Fruit fly (Drosophila melanogaster): ENCODE measurements around the gene msi.
A peak's percentile ranks its signal among the peaks of the same experiment; 100 is the strongest.

Gene msi

DNA sequence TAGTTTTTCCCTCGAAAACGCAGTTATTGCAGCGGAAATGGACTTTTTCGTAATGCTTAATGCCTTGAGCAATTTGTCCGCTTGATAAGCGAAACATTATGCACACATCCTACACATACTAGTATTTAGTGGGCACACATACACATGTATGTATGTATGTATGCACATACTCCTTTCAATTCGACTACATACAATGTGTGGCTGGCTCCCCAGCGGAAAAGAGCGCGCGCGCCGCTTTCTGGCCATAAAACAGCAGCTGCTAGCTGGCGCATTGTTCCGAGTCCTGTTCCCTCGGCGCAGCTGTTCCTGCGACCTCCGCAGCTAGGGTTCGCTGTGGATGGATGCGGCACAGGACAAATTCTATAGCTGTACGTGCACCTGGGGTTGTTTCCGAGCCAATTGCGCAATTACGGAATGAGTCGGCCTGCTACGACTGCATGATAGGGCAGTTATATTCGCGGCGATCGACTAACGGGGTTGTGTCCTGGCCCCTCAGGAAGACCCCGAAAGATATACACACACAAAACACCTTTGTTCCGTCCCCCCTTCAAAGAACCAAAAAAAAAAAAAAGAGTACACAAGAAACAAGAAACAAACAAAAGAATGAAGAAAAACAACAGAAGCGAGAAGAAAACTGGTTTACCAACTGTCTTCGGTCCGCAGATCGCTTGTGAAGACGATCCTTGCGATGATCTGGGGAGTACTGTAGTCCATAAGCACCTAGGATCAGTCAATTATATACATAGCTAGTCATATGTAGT, 80.5 kb downstream of the msi start (continued):
- TF ChIP-seq Spps (tag; optimal IDR thresholded peaks at IDR 0.05) (no peak), bab2 (GFP tag; optimal IDR thresholded peaks at IDR 0.05) (no peak), dm (GFP tag; optimal IDR thresholded peaks at IDR 0.05) (no peak), CG7556 (GFP tag; optimal IDR thresholded peaks at IDR 0.05) (no peak), dan (GFP tag; IDR thresholded peaks at IDR 0.05) (no peak), BtbVII (GFP tag; optimal IDR thresholded peaks at IDR 0.05) (no peak), crp (GFP tag; optimal IDR thresholded peaks at IDR 0.05) (no peak), Xrp1 (GFP tag; IDR thresholded peaks at IDR 0.05) (no peak), vfl (GFP tag; optimal IDR thresholded peaks at IDR 0.05) (no peak), CG1024 (GFP tag; IDR thresholded peaks at IDR 0.05) (no peak), CG11560 (tag; IDR thresholded peaks at IDR 0.05) (no peak), CG5245 (GFP tag; optimal IDR thresholded peaks at IDR 0.05) (no peak), Hr3 (GFP tag; optimal IDR thresholded peaks at IDR 0.05) (no peak), inv (GFP tag; IDR thresholded peaks at IDR 0.05; ENCODE audit: partially characterized antibody) (no peak), Kr (GFP tag; optimal IDR thresholded peaks at IDR 0.05) (no peak), NFAT (GFP tag; IDR thresholded peaks at IDR 0.05) (no peak), Ets65A (GFP tag) (peak; percentile 23), CG15479 (GFP tag; optimal IDR thresholded peaks at IDR 0.05) (no peak), CTCF (GFP tag; optimal IDR thresholded peaks at IDR 0.05) (no peak), trh (GFP tag; optimal IDR thresholded peaks at IDR 0.05) (no peak), CG7963 (GFP tag; IDR thresholded peaks at IDR 0.05; ENCODE audit: partially characterized antibody) (no peak), nom (GFP tag; optimal IDR thresholded peaks at IDR 0.05) (peak; percentile 82), sna (GFP tag; IDR thresholded peaks at IDR 0.05; ENCODE audit: partially characterized antibody) (no peak), CG10979 (tag; optimal IDR thresholded peaks at IDR 0.05) (no peak), zen (tag; optimal IDR thresholded peaks at IDR 0.05) (no peak), sisA (GFP tag; IDR thresholded peaks at IDR 0.05) (no peak), CG9876 (GFP tag; optimal IDR thresholded peaks at IDR 0.05) (no peak), jing (GFP tag; optimal IDR thresholded peaks at IDR 0.05) (no peak), ham (GFP tag; IDR thresholded peaks at IDR 0.05) (no peak)

DNA sequence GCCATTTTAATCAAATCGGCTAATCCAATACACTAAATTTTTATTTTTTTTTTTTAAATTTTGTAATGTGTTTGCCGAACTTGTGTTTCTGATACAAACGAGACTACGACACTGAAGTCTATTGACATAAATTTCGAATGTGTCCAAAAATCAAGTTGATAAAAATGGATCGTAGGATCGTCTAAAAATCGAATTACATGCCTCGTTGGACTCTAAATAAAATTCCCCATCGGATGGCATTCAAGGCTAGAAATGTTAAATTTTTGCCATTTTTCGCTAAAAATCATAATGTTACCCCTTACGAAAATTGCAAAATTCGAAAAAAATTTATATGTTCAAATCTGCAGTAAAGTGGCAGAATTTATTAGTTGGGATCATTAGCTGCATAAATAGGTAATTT, 93.1 kb downstream of the msi start, which contains the start of gene ymp:
Gene ymp, minus strand, starts transcription at position 101 of the 400 bp plus-strand sequence.
- TF ChIP-seq seq (GFP tag; IDR thresholded peaks at IDR 0.05) (no peak), Hmr (GFP tag; optimal IDR thresholded peaks at IDR 0.05) (no peak), CG11456 (GFP tag; IDR thresholded peaks at IDR 0.05) (no peak), ro (GFP tag; IDR thresholded peaks at IDR 0.05) (no peak), Hey (tag; optimal IDR thresholded peaks at IDR 0.05) (no peak), CG13894 (tag; optimal IDR thresholded peaks at IDR 0.05) (no peak), chif (GFP tag; optimal IDR thresholded peaks at IDR 0.05) (no peak), CG12299 (tag; optimal IDR thresholded peaks at IDR 0.05) (no peak), exex (tag; optimal IDR thresholded peaks at IDR 0.05) (no peak), Antp (GFP tag; optimal IDR thresholded peaks at IDR 0.05) (no peak), Fer3 (tag; optimal IDR thresholded peaks at IDR 0.05) (no peak), gt (GFP tag; IDR thresholded peaks at IDR 0.05) (no peak), otp (GFP tag; IDR thresholded peaks at IDR 0.05) (no peak), ap (GFP tag; IDR thresholded peaks at IDR 0.05) (no peak), CG18262 (tag; optimal IDR thresholded peaks at IDR 0.05) (no peak)
